Worm (Caenorhabditis elegans) whole organism, midembryonic: Measurements from ENCODE around the gene sas-1.

Source experiments
- T22C8.4 ChIP-seq: fragments of 200-800 bp; sonication (Bioruptor generic); IDR thresholded peaks from 2 replicates; pipeline ENCODE4 v1.3.6; 2022; ENCODE audit warnings: missing genetic modification characterization, missing compliant biosample characterization
- cog-1 ChIP-seq: sonication (generic microtip); optimal IDR thresholded peaks from 2 replicates; lab custom pipeline; 2016; ENCODE audit warnings: missing genetic modification characterization, missing compliant biosample characterization
- flt-1 ChIP-seq: fragments of 200-800 bp; sonication (Bioruptor generic); IDR thresholded peaks from 2 replicates; pipeline ENCODE4 v1.3.6; 2022; ENCODE audit warnings: missing genetic modification characterization, missing compliant biosample characterization
- klf-2 ChIP-seq: fragments of 200-800 bp; sonication (Bioruptor generic); conservative IDR thresholded peaks from 2 replicates; pipeline ENCODE4 v1.3.6; 2022; ENCODE audit warnings: missing genetic modification reagents, missing genetic modification characterization, missing compliant biosample characterization
- ref-1 ChIP-seq: fragments of 200-800 bp; sonication (Bioruptor generic); conservative IDR thresholded peaks from 2 replicates; pipeline ENCODE4 v1.3.6; 2022; ENCODE audit warnings: missing genetic modification reagents, missing genetic modification characterization, missing compliant biosample characterization
- tab-1 ChIP-seq: fragments of 200-800 bp; sonication (Bioruptor generic); IDR thresholded peaks from 2 replicates; pipeline ENCODE4 v1.3.6; 2022; ENCODE audit warnings: missing genetic modification characterization, missing compliant biosample characterization
- ztf-23 ChIP-seq: fragments of 200-800 bp; sonication (Bioruptor generic); IDR thresholded peaks from 2 replicates; pipeline ENCODE4 v1.3.6; 2022; ENCODE audit warnings: missing genetic modification reagents, missing genetic modification characterization, missing compliant biosample characterization
- ztf-29 ChIP-seq: fragments of 200-800 bp; sonication (Bioruptor generic); IDR thresholded peaks from 2 replicates; pipeline ENCODE4 v1.3.6; 2022; ENCODE audit warnings: missing genetic modification reagents, missing genetic modification characterization, missing compliant biosample characterization

DNA sequence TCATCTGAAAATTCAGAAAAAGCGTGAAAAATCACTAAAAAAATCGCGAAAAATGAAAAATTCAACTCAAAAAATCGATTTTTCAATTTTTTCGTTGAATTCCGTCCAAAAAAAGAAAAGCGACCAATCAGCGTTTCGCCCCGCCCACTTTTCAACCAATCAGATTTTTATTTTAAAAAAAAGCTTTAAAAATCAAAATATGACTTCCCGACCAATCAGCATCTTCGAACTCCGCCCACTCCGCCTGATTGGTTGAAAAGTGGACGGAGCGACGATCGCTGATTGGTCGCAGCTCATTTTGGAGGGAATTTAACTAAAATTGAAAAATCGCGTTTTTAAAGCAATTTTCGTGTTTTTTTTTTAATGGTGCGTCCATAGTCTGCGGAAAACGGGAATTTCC lies 3.1 kb downstream of the sas-1 start:
- TF ChIP-seq ztf-23 (GFP tag; lab: Robert Waterston, UW) = no peak
- no peak for TF ChIP-seq T22C8.4 (GFP tag; lab: Robert Waterston, UW)
- TF ChIP-seq cog-1 (tag; lab: Kevin White, UChicago) = no peak
- no peak for TF ChIP-seq tab-1 (GFP tag; lab: Robert Waterston, UW)
- no peak for TF ChIP-seq klf-2 (GFP tag; lab: Robert Waterston, UW)
- no peak for TF ChIP-seq ref-1
- TF ChIP-seq flt-1 = no peak
- TF ChIP-seq ztf-29 (GFP tag; lab: Robert Waterston, UW) = no peak
